Worm (Caenorhabditis elegans): Measurements from ENCODE around the gene F09E5.7.

- no peak for TF ChIP-seq W03F9.2 (tag; optimal IDR thresholded peaks at IDR 0.05)
- TF ChIP-seq him-1 (tag; optimal IDR thresholded peaks at IDR 0.05) = no peak
- TF ChIP-seq dao-5 (tag; optimal IDR thresholded peaks at IDR 0.05) = no peak
Observed at ce11 chrII:5320205-5320951, 31.5 kb upstream of the F09E5.7 start.
